Worm (Caenorhabditis elegans) whole organism, young adult: ENCODE measurements around the gene Y110A2AL.7.

Source experiments
- B0019.2 ChIP-seq: fragments of 200-800 bp; sonication (Bioruptor generic); conservative IDR thresholded peaks from 2 replicates; pipeline ENCODE4 v1.3.6; 2022; ENCODE audit warnings: missing genetic modification reagents, missing genetic modification characterization, missing compliant biosample characterization
- F52B5.7 ChIP-seq: sonication (generic microtip); optimal IDR thresholded peaks from 2 replicates; lab custom pipeline; 2016; ENCODE audit warnings: mild to moderate bottlenecking, missing genetic modification characterization, missing compliant biosample characterization
- F57A8.1 ChIP-seq: fragments of 200-800 bp; sonication (Bioruptor generic); optimal IDR thresholded peaks from 2 replicates; lab custom pipeline; 2018; ENCODE audit warnings: mild to moderate bottlenecking, missing genetic modification characterization, moderate library complexity, missing compliant biosample characterization
- T26A5.8 ChIP-seq: sonication (generic microtip); optimal IDR thresholded peaks from 2 replicates; lab custom pipeline; 2016; ENCODE audit warnings: missing genetic modification characterization, missing compliant biosample characterization
- akir-1 ChIP-seq: fragments of 200-800 bp; sonication (Bioruptor generic); optimal IDR thresholded peaks from 2 replicates; lab custom pipeline; 2018; ENCODE audit warnings: mild to moderate bottlenecking, missing genetic modification characterization, moderate library complexity, missing compliant biosample characterization
- aptf-2 ChIP-seq: fragments of 200-800 bp; sonication (Bioruptor generic); conservative IDR thresholded peaks from 2 replicates; pipeline ENCODE4 v1.3.6; 2022; ENCODE audit warnings: missing genetic modification reagents, missing genetic modification characterization, missing compliant biosample characterization
- athp-1 ChIP-seq: sonication (generic microtip); optimal IDR thresholded peaks from 2 replicates; lab custom pipeline; 2017; ENCODE audit warnings: mild to moderate bottlenecking, missing genetic modification characterization, missing compliant biosample characterization
- hmg-20 ChIP-seq: fragments of 200-800 bp; sonication (Bioruptor generic); IDR thresholded peaks from 2 replicates; pipeline ENCODE4 v1.3.6; 2022; ENCODE audit warnings: missing genetic modification reagents, missing genetic modification characterization, missing compliant biosample characterization
- lsy-27 ChIP-seq: sonication (generic microtip); optimal IDR thresholded peaks from 2 replicates; lab custom pipeline; 2017; ENCODE audit warnings: missing genetic modification characterization, mild to moderate bottlenecking, missing compliant biosample characterization, antibody characterized with exemption, missing genotype, borderline replicate concordance; ENCODE audit not compliant: insufficient read depth
- snpc-3.4 ChIP-seq: sonication (generic microtip); optimal IDR thresholded peaks from 2 replicates; lab custom pipeline; 2017; ENCODE audit warnings: missing genetic modification characterization, mild to moderate bottlenecking, missing compliant biosample characterization, antibody characterized with exemption, moderate library complexity, missing genotype, missing genetic modification reagents
- snpc-4 ChIP-seq, 5 experiments: fragments of 150-350 bp in 1 of 5; sonication (generic microtip) in 4 of 5; optimal IDR thresholded peaks; 2 replicates each; lab custom pipeline; 2014 to 2018; ENCODE audit warnings: missing genetic modification characterization in 5 of 5, missing biosample characterization in 3 of 5, antibody characterized with exemption in 2 of 5, mild to moderate bottlenecking in 2 of 5, missing compliant biosample characterization in 2 of 5, missing genotype in 2 of 5, moderate library complexity in 2 of 5, missing genetic modification reagents in 1 of 5
- unc-62 ChIP-seq: fragments of 150-350 bp; optimal IDR thresholded peaks from 2 replicates; lab custom pipeline; 2014; ENCODE audit warnings: missing biosample characterization, missing genetic modification reagents, missing genetic modification characterization

DNA sequence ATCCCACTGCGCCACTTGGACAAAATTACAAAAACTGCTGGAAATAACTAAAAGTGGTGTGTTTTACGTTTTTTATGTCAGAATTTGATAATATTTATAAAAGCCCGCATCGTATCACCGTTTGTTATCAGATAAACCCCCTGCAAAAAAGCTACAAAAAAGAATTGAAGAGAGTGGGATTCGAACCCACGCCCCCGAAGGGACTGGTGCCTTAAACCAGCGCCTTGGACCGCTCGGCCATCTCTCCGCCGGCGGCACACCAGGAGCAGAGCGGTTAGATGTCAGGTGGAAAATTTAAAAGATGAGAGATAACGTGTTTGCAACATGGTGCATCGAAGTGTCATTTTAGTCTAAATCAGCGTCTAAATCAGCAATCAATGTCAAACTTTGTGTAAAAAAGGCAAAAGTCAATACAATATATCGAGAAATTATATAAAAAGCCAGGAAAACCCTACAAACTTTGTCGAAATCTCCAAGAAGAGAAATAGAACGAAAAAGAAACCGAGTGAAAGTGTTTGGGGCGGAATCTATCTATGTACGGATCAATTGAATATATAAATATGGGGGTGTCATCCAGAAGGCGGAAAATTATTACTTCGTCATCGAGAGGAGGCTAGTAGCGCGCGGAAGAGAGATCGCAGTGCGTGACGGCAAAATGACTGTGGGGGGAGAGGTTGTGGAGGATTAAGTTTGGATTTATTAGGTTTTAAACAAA is 18.6 kb upstream of the Y110A2AL.7 start:
- TF ChIP-seq F52B5.7 (tag; lab: Kevin White, UChicago) (peak; percentile 48), T26A5.8 (tag; lab: Kevin White, UChicago) (no peak), B0019.2 (GFP tag; lab: Robert Waterston, UW) (no peak), athp-1 (tag; lab: Kevin White, UChicago) (peak; percentile 3), unc-62 (no peak), snpc-3.4 (tag; lab: Kevin White, UChicago) (no peak), lsy-27 (no peak), snpc-4 (GFP tag; optimal IDR thresholded peaks at IDR 0.05; lab: Kevin White, UChicago) (no peak), snpc-4 (tag; optimal IDR thresholded peaks at IDR 0.05; lab: Kevin White, UChicago) (no peak), akir-1 (GFP tag; lab: Kevin White, UChicago) (no peak), hmg-20 (no peak), F57A8.1 (no peak), aptf-2 (GFP tag; lab: Robert Waterston, UW) (no peak)
